Fruit fly (Drosophila melanogaster) whole organism: Measurements from ENCODE around the gene CG43156.

Experiments used
- CG8478 ChIP-seq: fragments of >200 bp; optimal IDR thresholded peaks from 2 replicates; lab custom pipeline; 2018; ENCODE audit warnings: inconsistent platforms
- pan ChIP-seq: fragments of >200 bp; optimal IDR thresholded peaks from 2 replicates; lab custom pipeline; 2017

dm6 chrX:11930726-11931125, 24.1 kb upstream of the CG43156 start, which contains the start of gene Pdzd8:
- no peak for TF ChIP-seq pan (lab: Kevin White, UChicago)
- no peak for TF ChIP-seq CG8478
